Worm (Caenorhabditis elegans): ENCODE measurements around the gene Y75B8A.13.

- peak; percentile 98 for TF ChIP-seq nfya-1 (tag; optimal IDR thresholded peaks at IDR 0.05)
- TF ChIP-seq unc-42 (tag; optimal IDR thresholded peaks at IDR 0.05): no peak
- no peak for TF ChIP-seq pha-2 (tag; optimal IDR thresholded peaks at IDR 0.05)
- TF ChIP-seq pha-4 (tag; optimal IDR thresholded peaks at IDR 0.05): no peak
- TF ChIP-seq hlh-8 (tag; optimal IDR thresholded peaks at IDR 0.05): no peak
- no peak for TF ChIP-seq ceh-45 (GFP tag; IDR thresholded peaks at IDR 0.05)
- no peak for TF ChIP-seq dve-1 (tag; optimal IDR thresholded peaks at IDR 0.05)
- no peak for TF ChIP-seq elt-2 (tag; optimal IDR thresholded peaks at IDR 0.05)
- no peak for TF ChIP-seq hlh-30 (tag; optimal IDR thresholded peaks at IDR 0.05; ENCODE audit: insufficient read depth)
These were observed 16.0 kb upstream of the Y75B8A.13 start for ce11 chrIII:12231539-12231938.
